Worm (Caenorhabditis elegans) whole organism, young adult: ENCODE results near the gene ttr-51.
A peak's percentile ranks its signal among the peaks of the same experiment; 100 is the strongest.

ENCODE experiments used
- B0035.1 ChIP-seq: sonication (generic microtip); optimal IDR thresholded peaks from 2 replicates; lab custom pipeline; 2016; ENCODE audit warnings: missing genetic modification characterization, mild to moderate bottlenecking, missing compliant biosample characterization, missing genotype, missing genetic modification reagents
- B0261.1 ChIP-seq: sonication (generic microtip); optimal IDR thresholded peaks from 2 replicates; lab custom pipeline; 2016; ENCODE audit warnings: mild to moderate bottlenecking, missing genetic modification characterization, moderate library complexity, missing compliant biosample characterization
- F10E7.11 ChIP-seq: sonication (generic microtip); optimal IDR thresholded peaks from 2 replicates; lab custom pipeline; 2017; ENCODE audit warnings: mild to moderate bottlenecking, missing genetic modification characterization, moderate library complexity, missing compliant biosample characterization
- F23B12.7 ChIP-seq: sonication (generic microtip); optimal IDR thresholded peaks from 2 replicates; lab custom pipeline; 2017; ENCODE audit warnings: missing genetic modification characterization, mild to moderate bottlenecking, missing compliant biosample characterization, antibody characterized with exemption, moderate library complexity; ENCODE audit not compliant: insufficient read depth
- F37B4.10 ChIP-seq: fragments of 200-800 bp; sonication (Bioruptor generic); IDR thresholded peaks from 2 replicates; pipeline ENCODE4 v1.3.6; 2022; ENCODE audit warnings: missing genetic modification characterization, missing compliant biosample characterization
- F39B2.1 ChIP-seq: fragments of 200-800 bp; sonication (Bioruptor generic); IDR thresholded peaks from 2 replicates; pipeline ENCODE4 v1.3.6; 2022; ENCODE audit warnings: missing genetic modification reagents, missing genetic modification characterization, missing compliant biosample characterization
- K11D2.4 ChIP-seq: fragments of 200-800 bp; sonication (Bioruptor generic); IDR thresholded peaks from 2 replicates; pipeline ENCODE4 v1.3.6; 2022; ENCODE audit warnings: missing genetic modification reagents, missing genetic modification characterization, missing compliant biosample characterization
- K12H6.12 ChIP-seq: fragments of 200-800 bp; sonication (Bioruptor generic); optimal IDR thresholded peaks from 2 replicates; lab custom pipeline; 2018; ENCODE audit warnings: mild to moderate bottlenecking, missing genetic modification characterization, missing compliant biosample characterization
- Y56A3A.18 ChIP-seq: fragments of 200-800 bp; sonication (Bioruptor generic); IDR thresholded peaks from 2 replicates; pipeline ENCODE4 v1.3.6; 2022; ENCODE audit warnings: missing genetic modification reagents, missing genetic modification characterization, missing compliant biosample characterization
- atf-7 ChIP-seq: sonication (generic microtip); optimal IDR thresholded peaks from 2 replicates; lab custom pipeline; 2017; ENCODE audit warnings: mild to moderate bottlenecking, missing genetic modification characterization, missing compliant biosample characterization
- attf-5 ChIP-seq: fragments of 200-800 bp; sonication (Bioruptor generic); optimal IDR thresholded peaks from 2 replicates; lab custom pipeline; 2018; ENCODE audit warnings: mild to moderate bottlenecking, missing genetic modification characterization, missing compliant biosample characterization
- ceh-58 ChIP-seq: fragments of 200-800 bp; sonication (Bioruptor generic); IDR thresholded peaks from 2 replicates; pipeline ENCODE4 v1.3.6; 2022; ENCODE audit warnings: missing genetic modification characterization, missing compliant biosample characterization
- chd-7 ChIP-seq: sonication (generic microtip); optimal IDR thresholded peaks from 2 replicates; lab custom pipeline; 2016; ENCODE audit warnings: mild to moderate bottlenecking, missing genetic modification characterization, moderate library complexity, missing compliant biosample characterization
- die-1 ChIP-seq: sonication (generic microtip); optimal IDR thresholded peaks from 2 replicates; lab custom pipeline; 2016; ENCODE audit warnings: missing genotype, mild to moderate bottlenecking, missing genetic modification characterization, missing compliant biosample characterization
- dpff-1 ChIP-seq: sonication (generic microtip); optimal IDR thresholded peaks from 2 replicates; lab custom pipeline; 2017; ENCODE audit warnings: mild to moderate bottlenecking, missing genetic modification characterization, missing compliant biosample characterization
- efl-1 ChIP-seq: fragments of 150-350 bp; optimal IDR thresholded peaks from 2 replicates; lab custom pipeline; 2014; ENCODE audit warnings: missing biosample characterization, missing genetic modification reagents, missing genetic modification characterization
- egl-44 ChIP-seq: fragments of 200-800 bp; sonication (Bioruptor generic); IDR thresholded peaks from 2 replicates; pipeline ENCODE4 v1.3.6; 2022; ENCODE audit warnings: missing genetic modification reagents, missing genetic modification characterization, missing compliant biosample characterization
- fkh-3 ChIP-seq: sonication (generic microtip); optimal IDR thresholded peaks from 2 replicates; lab custom pipeline; 2016; ENCODE audit warnings: mild to moderate bottlenecking, missing genetic modification characterization, missing compliant biosample characterization
- gei-17 ChIP-seq: fragments of 200-800 bp; sonication (Bioruptor generic); optimal IDR thresholded peaks from 2 replicates; lab custom pipeline; 2018; ENCODE audit warnings: mild to moderate bottlenecking, missing genetic modification characterization, missing compliant biosample characterization
- hlh-26 ChIP-seq: fragments of 200-800 bp; sonication (Bioruptor generic); conservative IDR thresholded peaks from 2 replicates; pipeline ENCODE4 v1.3.6; 2022; ENCODE audit warnings: missing genetic modification reagents, missing genetic modification characterization, missing compliant biosample characterization
- hsf-1 ChIP-seq: fragments of 200-800 bp; sonication (Bioruptor generic); IDR thresholded peaks from 2 replicates; pipeline ENCODE4 v1.3.6; 2022; ENCODE audit warnings: missing genetic modification reagents, missing genetic modification characterization, missing compliant biosample characterization
- let-607 ChIP-seq, 2 experiments: fragments of 200-800 bp in 1 of 2; sonication (Bioruptor generic) in 1 of 2; sonication (generic microtip) in 1 of 2; optimal IDR thresholded peaks; 2 replicates each; lab custom pipeline; 2016 to 2018; ENCODE audit warnings: mild to moderate bottlenecking in 2 of 2, missing compliant biosample characterization in 2 of 2, missing genetic modification characterization in 2 of 2, moderate library complexity in 2 of 2, missing genotype in 1 of 2
- lin-35 ChIP-seq, 3 experiments: fragments of 150-350 bp in 2 of 3; sonication (generic microtip) in 1 of 3; optimal IDR thresholded peaks; 2 replicates each; lab custom pipeline; 2014 to 2018; ENCODE audit warnings: missing biosample characterization in 3 of 3, missing genetic modification characterization in 3 of 3, missing genetic modification reagents in 3 of 3
- lin-40 ChIP-seq: sonication (generic microtip); optimal IDR thresholded peaks from 2 replicates; lab custom pipeline; 2016; ENCODE audit warnings: missing genetic modification characterization, mild to moderate bottlenecking, missing compliant biosample characterization, missing genotype, missing genetic modification reagents
- lsl-1 ChIP-seq: fragments of 200-800 bp; sonication (Bioruptor generic); optimal IDR thresholded peaks from 2 replicates; lab custom pipeline; 2018; ENCODE audit warnings: mild to moderate bottlenecking, missing genetic modification characterization, moderate library complexity, missing compliant biosample characterization
- madf-8 ChIP-seq: fragments of 200-800 bp; sonication (Bioruptor generic); conservative IDR thresholded peaks from 2 replicates; pipeline ENCODE4 v1.3.6; 2022; ENCODE audit warnings: missing genetic modification reagents, missing genetic modification characterization, missing compliant biosample characterization
- mes-4 ChIP-seq: sonication (generic microtip); optimal IDR thresholded peaks from 2 replicates; lab custom pipeline; 2016; ENCODE audit warnings: missing genotype, missing genetic modification characterization, missing compliant biosample characterization
- nfya-1 ChIP-seq: sonication (generic microtip); optimal IDR thresholded peaks from 2 replicates; lab custom pipeline; 2017; ENCODE audit warnings: antibody characterized with exemption, missing compliant biosample characterization, missing genetic modification characterization, borderline replicate concordance; ENCODE audit not compliant: insufficient read depth
- nfyb-1 ChIP-seq: fragments of 200-800 bp; sonication (Bioruptor generic); IDR thresholded peaks from 2 replicates; pipeline ENCODE4 v1.3.6; 2022; ENCODE audit warnings: missing genetic modification reagents, missing genetic modification characterization, missing compliant biosample characterization
- nhr-179 ChIP-seq: sonication (generic microtip); optimal IDR thresholded peaks from 2 replicates; lab custom pipeline; 2016; ENCODE audit warnings: mild to moderate bottlenecking, missing genetic modification characterization, missing compliant biosample characterization
- nhr-90 ChIP-seq: sonication (generic microtip); optimal IDR thresholded peaks from 2 replicates; lab custom pipeline; 2016; ENCODE audit warnings: missing genotype, mild to moderate bottlenecking, missing genetic modification characterization, missing compliant biosample characterization
- pha-4 ChIP-seq: fragments of 150-350 bp; sonication (generic microtip); optimal IDR thresholded peaks from 2 replicates; lab custom pipeline; 2014; ENCODE audit warnings: missing biosample characterization, missing genetic modification reagents, missing genetic modification characterization
- rpc-1 ChIP-seq, 2 experiments: fragments of 150-350 bp in 1 of 2; sonication (generic microtip) in 1 of 2; optimal IDR thresholded peaks; 2 replicates each; lab custom pipeline; 2014 to 2018; ENCODE audit warnings: missing biosample characterization in 1 of 2, missing genetic modification characterization in 1 of 2, missing genetic modification reagents in 1 of 2, missing genotype in 1 of 2
- snpc-1.3 ChIP-seq: sonication (generic microtip); optimal IDR thresholded peaks from 2 replicates; lab custom pipeline; 2017; ENCODE audit warnings: missing genetic modification characterization, mild to moderate bottlenecking, missing compliant biosample characterization, antibody characterized with exemption, moderate library complexity, missing genotype, missing genetic modification reagents; ENCODE audit not compliant: insufficient read depth
- snpc-3.4 ChIP-seq: sonication (generic microtip); optimal IDR thresholded peaks from 2 replicates; lab custom pipeline; 2017; ENCODE audit warnings: missing genetic modification characterization, mild to moderate bottlenecking, missing compliant biosample characterization, antibody characterized with exemption, moderate library complexity, missing genotype, missing genetic modification reagents
- somi-1 ChIP-seq: fragments of 200-800 bp; sonication (Bioruptor generic); optimal IDR thresholded peaks from 2 replicates; lab custom pipeline; 2018; ENCODE audit warnings: mild to moderate bottlenecking, missing genetic modification characterization, missing compliant biosample characterization
- tbx-9 ChIP-seq: sonication (generic microtip); optimal IDR thresholded peaks from 2 replicates; lab custom pipeline; 2016; ENCODE audit warnings: borderline replicate concordance, missing genetic modification characterization, inconsistent platforms, missing compliant biosample characterization
- unc-130 ChIP-seq: sonication (generic microtip); optimal IDR thresholded peaks from 2 replicates; lab custom pipeline; 2016; ENCODE audit warnings: missing genetic modification reagents, missing genetic modification characterization, missing compliant biosample characterization
- xnd-1 ChIP-seq: sonication (generic microtip); optimal IDR thresholded peaks from 2 replicates; lab custom pipeline; 2016; ENCODE audit warnings: missing genotype, missing genetic modification reagents, missing genetic modification characterization, missing compliant biosample characterization
- zfh-2 ChIP-seq: fragments of 200-800 bp; sonication (Bioruptor generic); conservative IDR thresholded peaks from 2 replicates; pipeline ENCODE4 v1.3.6; 2022; ENCODE audit warnings: missing genetic modification reagents, missing genetic modification characterization, missing compliant biosample characterization
- ztf-18 ChIP-seq: sonication (generic microtip); optimal IDR thresholded peaks from 2 replicates; lab custom pipeline; 2016; ENCODE audit warnings: missing genotype, mild to moderate bottlenecking, missing genetic modification characterization, missing compliant biosample characterization
- ztf-6 ChIP-seq: fragments of 200-800 bp; sonication (Bioruptor generic); IDR thresholded peaks from 2 replicates; pipeline ENCODE4 v1.3.6; 2022; ENCODE audit warnings: missing genetic modification reagents, missing genetic modification characterization, missing compliant biosample characterization

ttr-51 gene

DNA sequence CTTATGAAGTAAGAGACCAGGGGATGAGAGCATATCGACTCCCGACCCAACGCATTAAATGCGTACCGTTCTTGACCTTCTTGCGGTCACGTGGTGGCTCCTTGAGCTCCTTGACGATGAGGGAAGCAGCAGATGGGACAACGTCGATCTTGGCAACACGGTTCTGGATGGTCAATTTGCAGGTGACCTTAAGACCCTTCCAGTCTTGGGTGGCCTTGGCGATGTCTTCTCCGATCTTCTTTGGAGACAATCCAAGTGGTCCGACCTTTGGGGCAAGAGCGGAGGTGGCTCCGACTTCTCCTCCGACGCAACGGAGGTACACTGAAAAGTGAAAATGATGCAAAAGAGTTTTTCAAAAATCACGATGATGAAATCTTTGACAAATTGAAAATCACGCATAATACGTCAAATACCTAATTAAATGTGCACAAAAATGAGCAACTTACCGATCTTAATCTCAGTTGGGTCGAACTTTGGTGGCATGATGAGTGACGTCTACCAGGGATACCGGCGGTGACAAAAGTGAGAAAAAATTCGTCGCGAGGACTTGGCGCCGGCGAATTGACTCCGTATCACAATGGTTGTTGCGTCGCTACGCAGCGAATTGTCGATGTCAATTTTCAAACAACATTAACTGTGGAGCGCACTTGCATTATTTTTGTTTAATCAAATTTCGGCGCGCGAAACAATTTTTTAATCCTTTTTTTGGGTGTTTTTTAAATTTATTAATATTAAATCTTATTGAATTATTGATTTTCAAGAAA lies 11.9 kb downstream of the ttr-51 start, which contains the start of gene rpl-12 (continued):
- TF ChIP-seq gei-17 (GFP tag; lab: Kevin White, UChicago) (peak; percentile 86), K11D2.4 (peak; percentile 97), dpff-1 (tag; lab: Kevin White, UChicago) (no peak), F23B12.7 (tag; lab: Kevin White, UChicago) (peak; percentile 97), atf-7 (tag; lab: Kevin White, UChicago) (peak; percentile 92), let-607 (tag; optimal IDR thresholded peaks at IDR 0.05; lab: Kevin White, UChicago) (peak; percentile 89 to 96), unc-130 (peak; percentile 94), F37B4.10 (GFP tag; lab: Robert Waterston, UW) (0 out of 2 replicates have a peak, but pooled peaks have one; percentile 11), ztf-18 (tag; lab: Kevin White, UChicago) (peak; percentile 69), lsl-1 (peak; percentile 86), F39B2.1 (peak; percentile 79; the same call in 1 of the 2 replicates), nfyb-1 (peak; percentile 98), K12H6.12 (peak; percentile 97), chd-7 (tag; lab: Kevin White, UChicago) (peak; percentile 90), egl-44 (GFP tag; lab: Robert Waterston, UW) (peak; percentile 78; the same call in 1 of the 2 replicates), mes-4 (tag; lab: Kevin White, UChicago) (no peak)

DNA sequence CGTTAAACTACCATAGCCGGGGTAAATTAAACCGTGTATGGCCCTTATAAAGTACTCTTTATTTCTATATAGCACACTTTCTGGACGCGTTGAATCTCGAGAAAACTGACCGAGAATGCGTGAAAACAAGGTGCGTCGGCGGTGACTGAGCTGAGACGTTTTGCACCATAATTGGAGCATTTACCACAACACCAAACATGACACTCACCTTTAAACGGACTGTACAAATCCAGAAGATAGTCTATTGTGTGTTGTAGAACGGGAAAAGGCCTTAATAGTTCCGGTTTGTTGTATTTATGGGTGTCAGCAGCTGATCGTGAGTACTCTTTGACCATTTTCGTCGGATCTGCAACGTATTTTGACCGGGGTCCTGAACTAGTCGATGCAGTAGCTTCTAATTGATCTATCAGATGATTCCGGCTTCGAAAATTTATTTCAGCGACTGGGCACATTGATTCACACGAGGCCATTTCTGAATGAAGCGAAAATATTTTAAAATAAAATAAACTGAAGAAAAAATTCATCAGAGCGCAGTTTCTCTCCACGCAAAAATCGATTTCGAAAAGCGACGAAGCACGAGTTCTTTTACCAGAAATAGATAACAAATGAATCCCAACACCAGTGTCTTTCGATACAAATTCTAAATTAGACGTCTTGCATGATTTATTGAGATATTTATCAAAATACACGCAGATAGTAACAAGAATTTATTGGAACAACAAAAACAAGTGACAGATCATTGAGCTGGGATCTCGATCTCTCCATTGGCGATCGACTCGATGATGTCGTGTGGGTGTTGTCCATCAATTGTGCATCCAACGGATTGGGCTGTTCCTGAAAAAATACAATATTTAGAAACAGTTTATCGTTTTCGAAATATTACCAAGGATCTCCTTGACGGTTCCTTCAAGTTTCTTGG lies 12.9 kb downstream of the ttr-51 start, which contains the start of gene tag-115:
tag-115 (minus strand) TSS at position 472 of the 919 bp plus-strand sequence.
- peak; percentile 63 for TF ChIP-seq die-1 (tag; lab: Kevin White, UChicago)
- TF ChIP-seq B0035.1 (tag; lab: Kevin White, UChicago), result no peak
- TF ChIP-seq nhr-90, result peak; percentile 1
- TF ChIP-seq nfya-1 (tag; lab: Kevin White, UChicago), result no peak
- TF ChIP-seq Y56A3A.18 (GFP tag; lab: Robert Waterston, UW), result no peak
- TF ChIP-seq lsl-1, result peak; percentile 66
- TF ChIP-seq snpc-3.4 (tag; lab: Kevin White, UChicago), result peak; percentile 66
- TF ChIP-seq zfh-2, result no peak
- no peak for TF ChIP-seq K11D2.4
- peak; percentile 80; the same call in 1 of the 2 replicates for TF ChIP-seq F39B2.1
- TF ChIP-seq madf-8, result no peak; the same call in 1 of the 2 replicates
- TF ChIP-seq F10E7.11 (tag; lab: Kevin White, UChicago), result peak; percentile 19
- TF ChIP-seq lin-40 (tag; lab: Kevin White, UChicago), result peak; percentile 20
- TF ChIP-seq B0261.1 (tag; lab: Kevin White, UChicago), result peak; percentile 21
- peak in 1 of 3 experiments; percentile 79 for TF ChIP-seq lin-35 (GFP tag; optimal IDR thresholded peaks at IDR 0.05; lab: Kevin White, UChicago)
- TF ChIP-seq fkh-3 (tag; lab: Kevin White, UChicago), result peak; percentile 49
- TF ChIP-seq efl-1 (GFP tag; lab: Kevin White, UChicago), result peak; percentile 6
- TF ChIP-seq pha-4 (tag; lab: Kevin White, UChicago), result no peak
- peak; percentile 94 for TF ChIP-seq snpc-1.3 (tag; lab: Kevin White, UChicago)
- TF ChIP-seq tbx-9, result no peak
- TF ChIP-seq attf-5, result peak; percentile 5
- TF ChIP-seq ztf-6 (GFP tag; lab: Robert Waterston, UW), result no peak
- TF ChIP-seq chd-7 (tag; lab: Kevin White, UChicago), result no peak
- TF ChIP-seq hlh-26, result no peak
- no peak for TF ChIP-seq rpc-1 (optimal IDR thresholded peaks at IDR 0.05; lab: Kevin White, UChicago)
- TF ChIP-seq rpc-1 (tag; optimal IDR thresholded peaks at IDR 0.05; lab: Kevin White, UChicago), result peak; percentile 62
- peak; percentile 54 for TF ChIP-seq xnd-1
- peak; percentile 69; the same call in 1 of the 2 replicates for TF ChIP-seq hsf-1
- TF ChIP-seq nhr-179 (tag; lab: Kevin White, UChicago), result no peak
- TF ChIP-seq ceh-58, result peak; percentile 36; the same call in 1 of the 2 replicates
- no peak for TF ChIP-seq somi-1 (GFP tag; lab: Kevin White, UChicago)
